Fruit fly (Drosophila melanogaster) whole organism, prepupa: ENCODE results near the gene Axn.
A peak's percentile ranks its signal among the peaks of the same experiment; 100 is the strongest.

Source experiments
- CG10631 ChIP-seq: fragments of 200-800 bp; sonication (Bioruptor generic); optimal IDR thresholded peaks from 2 replicates; lab custom pipeline; 2016; ENCODE audit warnings: missing biosample characterization, missing genetic modification characterization
- CG10669 ChIP-seq: fragments of 200-800 bp; sonication (Bioruptor generic); optimal IDR thresholded peaks from 3 replicates; lab custom pipeline; 2018; ENCODE audit warnings: missing biosample characterization, mild to moderate bottlenecking, missing genetic modification characterization, moderate library complexity
- CG1621 ChIP-seq: fragments of 200-800 bp; sonication (Bioruptor generic); optimal IDR thresholded peaks from 3 replicates; lab custom pipeline; 2018; ENCODE audit warnings: missing biosample characterization, mild to moderate bottlenecking, missing genetic modification characterization
- CG16779 ChIP-seq: fragments of 200-800 bp; sonication (Bioruptor generic); optimal IDR thresholded peaks from 3 replicates; lab custom pipeline; 2017; ENCODE audit warnings: missing biosample characterization, mild to moderate bottlenecking, missing genetic modification characterization
- CG3032 ChIP-seq: fragments of 200-800 bp; optimal IDR thresholded peaks from 2 replicates; lab custom pipeline; 2019; ENCODE audit warnings: missing biosample characterization, mild to moderate bottlenecking, missing genetic modification characterization, moderate library complexity
- CG31627 ChIP-seq: fragments of 200-800 bp; sonication (Bioruptor generic); optimal IDR thresholded peaks from 3 replicates; lab custom pipeline; 2016; ENCODE audit warnings: missing biosample characterization, missing genetic modification characterization
- CG3919 ChIP-seq: fragments of 200-800 bp; sonication (Bioruptor generic); optimal IDR thresholded peaks from 3 replicates; lab custom pipeline; 2016; ENCODE audit warnings: missing biosample characterization, missing genetic modification characterization
- CG6163 ChIP-seq: fragments of 200-800 bp; sonication (Bioruptor generic); IDR thresholded peaks from 3 replicates; pipeline ENCODE4 v1.3.6; 2022; ENCODE audit warnings: missing biosample characterization, missing genetic modification characterization
- CG6808 ChIP-seq: fragments of 200-800 bp; sonication (Bioruptor generic); optimal IDR thresholded peaks from 3 replicates; lab custom pipeline; 2017; ENCODE audit warnings: missing biosample characterization, missing genetic modification characterization, mild to moderate bottlenecking, moderate library complexity, missing genetic modification reagents
- Eip78C ChIP-seq: fragments of 200-800 bp; sonication (Bioruptor generic); peaks from one replicate; lab custom pipeline; 2016; ENCODE audit warnings: missing biosample characterization, missing genetic modification characterization
- Ets21C ChIP-seq: fragments of 200-800 bp; sonication (Bioruptor generic); optimal IDR thresholded peaks from 3 replicates; lab custom pipeline; 2016; ENCODE audit warnings: missing biosample characterization, missing genetic modification characterization
- Ets96B ChIP-seq: fragments of 200-800 bp; optimal IDR thresholded peaks from 2 replicates; lab custom pipeline; 2019; ENCODE audit warnings: missing biosample characterization, mild to moderate bottlenecking, missing genetic modification characterization, moderate library complexity
- Hr38 ChIP-seq: sonication (Bioruptor generic); optimal IDR thresholded peaks from 2 replicates; lab custom pipeline; 2016; ENCODE audit warnings: missing biosample characterization, missing genetic modification characterization
- Hr39 ChIP-seq: fragments of 200-800 bp; sonication (Bioruptor generic); optimal IDR thresholded peaks from 2 replicates; lab custom pipeline; 2016; ENCODE audit warnings: missing biosample characterization, missing genetic modification characterization
- Hr4 ChIP-seq: fragments of 200-800 bp; sonication (Bioruptor generic); optimal IDR thresholded peaks from 3 replicates; lab custom pipeline; 2016; ENCODE audit warnings: missing biosample characterization, missing genetic modification characterization
- OdsH ChIP-seq: fragments of 200-800 bp; sonication (Bioruptor generic); optimal IDR thresholded peaks from 3 replicates; lab custom pipeline; 2016; ENCODE audit warnings: missing biosample characterization, missing genetic modification characterization
- Smox ChIP-seq: fragments of 200-800 bp; sonication (Bioruptor generic); optimal IDR thresholded peaks from 3 replicates; lab custom pipeline; 2016; ENCODE audit warnings: missing biosample characterization, missing genetic modification characterization
- Sox102F ChIP-seq: fragments of 200-800 bp; sonication (Bioruptor generic); optimal IDR thresholded peaks from 2 replicates; lab custom pipeline; 2016; ENCODE audit warnings: missing biosample characterization, mild to moderate bottlenecking, missing genetic modification characterization
- Sox14 ChIP-seq: fragments of 200-800 bp; sonication (Bioruptor generic); optimal IDR thresholded peaks from 3 replicates; lab custom pipeline; 2016; ENCODE audit warnings: missing biosample characterization, missing genetic modification characterization
- achi ChIP-seq: fragments of 200-800 bp; sonication (Bioruptor generic); optimal IDR thresholded peaks from 3 replicates; lab custom pipeline; 2016; ENCODE audit warnings: missing biosample characterization, missing genetic modification characterization
- dac ChIP-seq: fragments of 200-800 bp; sonication (Bioruptor generic); optimal IDR thresholded peaks from 2 replicates; lab custom pipeline; 2017; ENCODE audit warnings: missing biosample characterization, mild to moderate bottlenecking, missing genetic modification characterization
- esn ChIP-seq: fragments of 200-800 bp; sonication (Bioruptor generic); optimal IDR thresholded peaks from 2 replicates; lab custom pipeline; 2016; ENCODE audit warnings: missing biosample characterization, mild to moderate bottlenecking, missing genetic modification characterization, moderate library complexity
- fd59A ChIP-seq: fragments of 200-800 bp; sonication (Bioruptor generic); optimal IDR thresholded peaks from 2 replicates; lab custom pipeline; 2017; ENCODE audit warnings: missing biosample characterization, mild to moderate bottlenecking, missing genetic modification characterization, missing genetic modification reagents
- net ChIP-seq: fragments of 200-800 bp; sonication (Bioruptor generic); optimal IDR thresholded peaks from 3 replicates; lab custom pipeline; 2016; ENCODE audit warnings: missing biosample characterization, missing genetic modification characterization
- salr ChIP-seq, 2 experiments: fragments of 200-800 bp; sonication (Bioruptor generic); optimal IDR thresholded peaks; 3 replicates each; lab custom pipeline; 2016 to 2018; ENCODE audit warnings: missing biosample characterization in 2 of 2, missing genetic modification characterization in 2 of 2, mild to moderate bottlenecking in 1 of 2
- svp ChIP-seq: fragments of 200-800 bp; sonication (Bioruptor generic); peaks from one replicate; lab custom pipeline; 2016; ENCODE audit warnings: missing biosample characterization, missing genetic modification characterization
- topi ChIP-seq: fragments of 200-800 bp; sonication (Bioruptor generic); optimal IDR thresholded peaks from 3 replicates; lab custom pipeline; 2016; ENCODE audit warnings: missing biosample characterization, missing genetic modification characterization

Axn gene

DNA sequence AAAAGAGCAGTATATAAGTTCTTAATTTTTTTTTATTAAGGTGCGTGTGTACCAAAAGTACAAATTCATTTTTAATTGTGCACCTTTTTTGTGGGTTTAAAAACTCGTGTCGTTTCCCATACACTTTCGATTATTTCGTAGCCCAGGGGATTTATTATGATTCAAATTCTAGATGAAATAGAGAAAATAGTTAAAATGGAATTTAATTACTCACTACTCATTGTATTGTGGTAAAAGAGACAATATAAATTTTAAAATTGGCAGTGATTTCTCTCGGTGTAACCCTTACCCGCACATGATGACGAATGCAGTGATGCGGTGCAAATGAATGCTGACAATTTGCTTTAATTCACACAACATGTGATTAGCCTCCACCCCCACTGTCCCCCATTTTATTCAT lies 60.6 kb downstream of the Axn start (continued):
- no peak for TF ChIP-seq CG6163 (GFP tag; lab: Robert Waterston, UW)
- no peak for TF ChIP-seq CG1621
- TF ChIP-seq CG6808, result no peak
- no peak for TF ChIP-seq CG3032 (tag; lab: Kevin White, UChicago)
- TF ChIP-seq Ets96B, result no peak
- TF ChIP-seq Smox (GFP tag; lab: Kevin White, UChicago), result peak; percentile 45
- TF ChIP-seq CG16779, result no peak
- TF ChIP-seq CG10669, result no peak
- peak; percentile 23 for TF ChIP-seq Sox102F (GFP tag; lab: Kevin White, UChicago)
- peak; percentile 22 for TF ChIP-seq Ets21C (GFP tag; lab: Kevin White, UChicago)
- peak; percentile 32 for TF ChIP-seq CG3919 (GFP tag; lab: Kevin White, UChicago)
- TF ChIP-seq achi (GFP tag; lab: Kevin White, UChicago), result no peak
- TF ChIP-seq OdsH (GFP tag; lab: Kevin White, UChicago), result peak; percentile 18
- TF ChIP-seq fd59A (GFP tag; lab: Kevin White, UChicago), result no peak
- no peak for TF ChIP-seq salr (GFP tag; optimal IDR thresholded peaks at IDR 0.05; lab: Kevin White, UChicago)
- TF ChIP-seq net (GFP tag; lab: Kevin White, UChicago), result no peak
- TF ChIP-seq, all 60 proteins: peak for 22

DNA sequence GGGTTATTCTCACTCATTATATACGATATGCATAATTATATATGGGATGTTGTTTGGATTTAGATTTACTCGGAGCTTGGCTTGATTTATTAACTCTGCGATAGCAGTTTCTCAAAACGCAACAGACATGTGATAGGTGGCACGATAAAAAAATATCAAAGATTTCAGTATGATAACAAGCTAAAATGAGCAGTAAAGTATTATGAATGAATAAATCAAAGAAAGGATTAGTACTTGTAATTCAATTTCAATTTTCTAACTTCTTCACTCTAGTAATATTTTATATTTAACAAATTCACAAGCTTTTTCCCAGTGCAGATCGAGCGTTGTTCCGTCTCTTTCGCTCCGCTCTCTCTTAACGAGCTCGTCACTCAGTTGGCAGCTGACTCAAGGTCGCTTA lies 61.5 kb downstream of the Axn start:
- peak; percentile 37 for TF ChIP-seq svp (GFP tag; lab: Kevin White, UChicago)
- TF ChIP-seq Hr38 (GFP tag; lab: Kevin White, UChicago), result no peak
- TF ChIP-seq Hr39 (GFP tag; lab: Kevin White, UChicago), result peak; percentile 6
- no peak for TF ChIP-seq CG10669
- TF ChIP-seq topi (GFP tag; lab: Kevin White, UChicago), result peak; percentile 6
- peak; percentile 4 for TF ChIP-seq CG31627 (GFP tag; lab: Kevin White, UChicago)
- peak; percentile 58 for TF ChIP-seq Eip78C (GFP tag; lab: Kevin White, UChicago)
- peak; percentile 0 for TF ChIP-seq Sox14 (GFP tag; lab: Kevin White, UChicago)
- peak; percentile 26 for TF ChIP-seq esn (GFP tag; lab: Kevin White, UChicago)
- TF ChIP-seq Smox (GFP tag; lab: Kevin White, UChicago), result peak; percentile 15
- TF ChIP-seq dac (GFP tag; lab: Kevin White, UChicago), result no peak
- TF ChIP-seq Hr4 (GFP tag; lab: Kevin White, UChicago), result peak; percentile 3
- TF ChIP-seq CG10631 (GFP tag; lab: Kevin White, UChicago), result no peak
